Fruit fly (Drosophila melanogaster) Kc167 (cell line): ENCODE measurements around the gene Mat89Ba.

Source experiments
- Myc ChIP-seq: fragments of >200 bp; optimal IDR thresholded peaks from 2 replicates; lab custom pipeline; 2017; ENCODE audit warnings: missing external identifiers
- Sin3A ChIP-seq: fragments of >200 bp; optimal IDR thresholded peaks from 2 replicates; lab custom pipeline; 2018; ENCODE audit warnings: missing external identifiers
- h ChIP-seq: fragments of >200 bp; optimal IDR thresholded peaks from 3 replicates; lab custom pipeline; 2018; ENCODE audit warnings: missing external identifiers
- insv ChIP-seq: fragments of >200 bp; optimal IDR thresholded peaks from 3 replicates; lab custom pipeline; 2018; ENCODE audit warnings: missing external identifiers
- psq ChIP-seq: fragments of >200 bp; optimal IDR thresholded peaks from 2 replicates; lab custom pipeline; 2017; ENCODE audit warnings: missing external identifiers
- ttk ChIP-seq: sonication (Bioruptor generic); optimal IDR thresholded peaks from 2 replicates; lab custom pipeline; 2017; ENCODE audit warnings: missing external identifiers

The Mat89Ba gene

dm6 chr3R:16287171-16287570 lies 15.0 kb upstream of the Mat89Ba start:
- no peak for TF ChIP-seq Myc
- TF ChIP-seq Sin3A (lab: Kevin White, UChicago): no peak
- no peak for TF ChIP-seq insv (lab: Kevin White, UChicago)
- no peak for TF ChIP-seq ttk (lab: Kevin White, UChicago)
- no peak for TF ChIP-seq psq (lab: Kevin White, UChicago)
- no peak for TF ChIP-seq h (lab: Kevin White, UChicago)

DNA sequence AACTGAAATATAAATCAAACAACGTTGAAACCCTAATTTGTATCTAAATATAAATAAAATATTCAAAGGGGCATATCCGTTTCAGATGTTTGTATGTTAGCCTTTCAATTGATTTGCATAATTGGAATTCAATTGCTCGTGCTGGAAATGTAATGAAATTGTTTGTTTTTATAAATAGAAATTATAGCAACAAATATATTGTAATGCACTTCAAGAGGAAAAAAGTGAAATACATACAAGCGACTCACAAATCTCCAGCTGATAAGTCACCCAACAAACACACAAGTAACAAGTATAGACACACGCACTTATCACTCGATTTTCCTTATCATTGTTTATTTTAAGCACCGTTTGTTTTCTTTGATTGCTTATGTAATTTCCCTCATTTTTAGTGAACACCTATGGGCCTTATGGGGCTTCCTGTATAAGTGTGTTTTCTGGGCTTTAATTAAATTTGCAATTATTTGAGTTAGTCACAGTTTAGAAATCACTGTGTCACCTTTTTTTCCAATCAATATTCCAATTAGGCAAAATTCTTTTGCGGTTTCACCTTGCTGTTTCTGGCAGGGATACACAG lies 13.5 kb upstream of the Mat89Ba start:
- TF ChIP-seq h (lab: Kevin White, UChicago): no peak
- no peak for TF ChIP-seq insv (lab: Kevin White, UChicago)
- TF ChIP-seq psq (lab: Kevin White, UChicago): no peak
- no peak for TF ChIP-seq ttk (lab: Kevin White, UChicago)
- no peak for TF ChIP-seq Sin3A (lab: Kevin White, UChicago)
- no peak for TF ChIP-seq Myc

dm6 chr3R:16284901-16285300 lies 12.7 kb upstream of the Mat89Ba start:
- no peak for TF ChIP-seq Sin3A (lab: Kevin White, UChicago)
- no peak for TF ChIP-seq insv (lab: Kevin White, UChicago)
- no peak for TF ChIP-seq Myc
- no peak for TF ChIP-seq h (lab: Kevin White, UChicago)
- TF ChIP-seq psq (lab: Kevin White, UChicago): no peak
- TF ChIP-seq ttk (lab: Kevin White, UChicago): no peak

DNA sequence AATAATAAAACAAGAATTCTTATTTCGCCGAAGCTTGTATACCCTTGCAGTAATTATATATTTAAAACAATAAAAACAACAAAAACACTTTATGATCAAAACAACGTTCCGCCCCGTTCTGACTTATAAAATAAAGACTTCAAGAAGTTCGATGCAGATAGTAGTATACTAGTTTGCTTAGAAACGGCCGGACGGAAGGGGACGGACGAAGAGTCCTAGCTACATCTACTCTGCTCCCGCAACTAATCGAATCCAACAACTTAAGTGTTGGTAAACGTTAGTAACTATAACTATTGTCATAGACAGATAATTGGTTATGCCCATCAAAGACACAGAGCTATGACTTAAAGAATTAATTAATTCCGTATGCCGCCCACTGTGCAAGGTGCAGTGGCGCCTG lies 12.3 kb upstream of the Mat89Ba start:
- TF ChIP-seq Myc: no peak

- no peak for TF ChIP-seq insv (lab: Kevin White, UChicago)
- no peak for TF ChIP-seq ttk (lab: Kevin White, UChicago)
- no peak for TF ChIP-seq psq (lab: Kevin White, UChicago)
- TF ChIP-seq Sin3A (lab: Kevin White, UChicago): no peak
- TF ChIP-seq h (lab: Kevin White, UChicago): no peak
- TF ChIP-seq Myc: no peak
Measured at dm6 chr3R:16282080-16282690, 10.0 kb upstream of the Mat89Ba start.

DNA sequence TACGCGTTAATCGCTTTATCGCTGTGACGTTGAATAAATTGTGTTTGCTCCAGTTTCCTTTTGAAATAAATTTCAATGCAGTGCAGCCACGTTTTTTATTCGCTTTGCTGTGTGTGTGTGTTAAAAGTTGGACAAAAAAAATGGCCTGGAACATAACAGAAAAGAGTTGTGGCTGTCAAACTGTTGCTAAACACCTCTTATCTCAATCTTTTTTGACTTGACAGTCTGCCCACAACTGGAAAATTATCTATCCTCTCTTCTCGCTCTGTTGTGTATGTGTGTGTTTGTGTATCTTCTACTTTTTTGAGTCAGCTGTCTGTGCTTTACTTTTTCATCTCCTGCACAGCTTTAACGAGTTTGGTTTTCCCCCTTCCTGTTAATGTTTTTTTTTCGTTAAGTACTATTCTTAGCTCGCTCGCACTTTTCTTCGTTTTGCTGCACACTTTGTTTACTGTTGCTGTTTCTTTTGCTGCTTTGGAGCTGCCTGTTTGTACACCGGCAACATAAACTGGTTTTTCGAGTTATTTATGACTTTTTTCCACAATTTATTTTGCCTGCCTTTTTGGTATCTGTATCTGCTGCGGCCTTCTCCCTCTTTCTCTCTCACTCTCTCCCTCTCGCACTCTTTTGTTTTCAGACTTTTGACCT lies 8.9 kb upstream of the Mat89Ba start:
- TF ChIP-seq insv (lab: Kevin White, UChicago) (no peak), Sin3A (lab: Kevin White, UChicago) (no peak), h (lab: Kevin White, UChicago) (no peak), ttk (lab: Kevin White, UChicago) (no peak), psq (lab: Kevin White, UChicago) (no peak)

DNA sequence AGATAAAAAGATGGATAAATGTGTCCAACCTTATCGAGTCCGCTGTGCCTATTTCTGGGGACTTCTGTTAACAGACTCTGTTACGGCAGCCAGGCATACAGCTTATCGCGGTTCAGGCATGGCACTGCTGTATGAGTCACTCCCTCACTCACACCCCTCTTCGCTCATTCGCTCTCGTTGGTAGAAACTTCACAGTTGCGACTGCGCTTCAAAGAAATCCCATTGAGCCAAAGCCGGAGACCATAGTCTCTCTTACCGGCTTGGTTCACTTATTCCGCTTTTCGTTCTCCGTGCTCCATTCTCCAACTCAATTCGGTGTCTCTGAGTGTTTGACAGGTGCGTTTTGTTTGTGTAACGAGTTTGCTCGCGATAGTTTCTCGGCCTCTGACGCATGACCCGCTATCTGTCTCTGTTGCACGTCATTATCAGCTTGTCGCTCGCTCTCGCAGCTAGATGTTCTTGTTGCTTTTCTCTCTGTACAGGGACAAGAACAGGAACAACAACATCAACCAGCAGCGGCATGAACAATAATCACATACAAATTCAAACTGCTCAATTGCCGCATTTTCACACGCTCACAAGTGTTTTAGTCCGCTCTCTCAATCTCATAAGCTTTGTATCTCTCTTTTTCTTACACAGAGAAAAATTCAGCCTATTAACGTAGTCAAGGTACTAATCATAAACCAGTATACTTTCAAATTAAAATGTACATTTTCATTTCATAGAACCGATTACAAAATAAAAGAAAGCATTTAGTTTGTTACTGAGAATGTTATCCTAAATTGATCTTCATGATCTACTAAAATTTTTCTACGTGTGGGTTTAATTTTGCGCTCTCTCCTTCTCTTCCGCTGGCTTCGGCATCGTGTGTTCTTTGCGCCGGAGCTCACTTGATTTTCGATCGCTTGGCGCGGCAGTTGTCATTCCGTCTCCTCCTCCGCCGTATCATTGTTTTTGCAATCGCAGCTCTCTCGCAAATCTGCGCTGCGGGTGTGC lies 8.1 kb upstream of the Mat89Ba start:
- TF ChIP-seq psq (lab: Kevin White, UChicago): no peak
- TF ChIP-seq ttk (lab: Kevin White, UChicago): no peak
- TF ChIP-seq Myc: no peak
- TF ChIP-seq insv (lab: Kevin White, UChicago): no peak
- TF ChIP-seq h (lab: Kevin White, UChicago): no peak
- TF ChIP-seq Sin3A (lab: Kevin White, UChicago): no peak

- TF ChIP-seq insv (lab: Kevin White, UChicago) (no peak), Myc (no peak), Sin3A (lab: Kevin White, UChicago) (no peak), h (lab: Kevin White, UChicago) (no peak), ttk (lab: Kevin White, UChicago) (no peak), psq (lab: Kevin White, UChicago) (no peak)
Measured at dm6 chr3R:16279382-16279932, 7.2 kb upstream of the Mat89Ba start.

- no peak for TF ChIP-seq Sin3A (lab: Kevin White, UChicago)
- TF ChIP-seq h (lab: Kevin White, UChicago): no peak
- no peak for TF ChIP-seq Myc
- TF ChIP-seq ttk (lab: Kevin White, UChicago): no peak
- TF ChIP-seq psq (lab: Kevin White, UChicago): no peak
- no peak for TF ChIP-seq insv (lab: Kevin White, UChicago)
Measured at dm6 chr3R:16277543-16277942, 5.3 kb upstream of the Mat89Ba start.

DNA sequence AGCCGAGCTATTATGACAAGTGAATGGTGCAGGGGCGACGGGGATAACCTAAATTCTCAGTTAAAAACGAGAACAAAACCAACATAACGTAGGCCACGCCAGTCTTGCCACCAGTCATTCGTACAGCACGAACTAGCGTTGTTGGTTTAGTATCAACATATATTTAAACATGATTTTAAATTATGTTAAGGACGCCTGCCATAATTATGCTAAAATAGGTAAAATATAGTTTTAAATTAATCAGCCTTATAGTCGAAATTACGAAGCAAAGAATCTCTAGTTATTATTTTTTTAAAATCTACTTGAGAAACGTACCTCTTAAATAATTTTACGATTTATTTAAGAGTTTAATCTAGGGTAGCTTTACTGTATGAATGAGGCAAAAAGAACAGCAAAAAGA lies 4.8 kb upstream of the Mat89Ba start:
- no peak for TF ChIP-seq h (lab: Kevin White, UChicago)
- no peak for TF ChIP-seq Sin3A (lab: Kevin White, UChicago)
- no peak for TF ChIP-seq Myc
- TF ChIP-seq insv (lab: Kevin White, UChicago): no peak
- TF ChIP-seq psq (lab: Kevin White, UChicago): no peak
- no peak for TF ChIP-seq ttk (lab: Kevin White, UChicago)
